Worm (Caenorhabditis elegans) whole organism, L3 larva: ENCODE data around the gene sel-12.

Experiments
- aly-2 ChIP-seq: fragments of 150-350 bp; optimal IDR thresholded peaks from 2 replicates; lab custom pipeline; 2014; ENCODE audit warnings: missing biosample characterization, missing genetic modification characterization
- ceh-16 ChIP-seq: sonication (generic microtip); optimal IDR thresholded peaks from 2 replicates; lab custom pipeline; 2017; ENCODE audit warnings: missing biosample characterization, missing genetic modification characterization
- ceh-28 ChIP-seq: fragments of 150-350 bp; optimal IDR thresholded peaks from 2 replicates; lab custom pipeline; 2014; ENCODE audit warnings: missing biosample characterization, missing genetic modification reagents, missing genetic modification characterization
- ceh-82 ChIP-seq: fragments of 150-350 bp; optimal IDR thresholded peaks from 2 replicates; lab custom pipeline; 2014; ENCODE audit warnings: missing biosample characterization, missing genetic modification characterization
- ceh-9 ChIP-seq: sonication (generic microtip); optimal IDR thresholded peaks from 2 replicates; lab custom pipeline; 2018; ENCODE audit warnings: missing biosample characterization, missing genetic modification characterization
- daf-12 ChIP-seq: fragments of 150-350 bp; optimal IDR thresholded peaks from 2 replicates; lab custom pipeline; 2014; ENCODE audit warnings: missing biosample characterization, missing genetic modification reagents, missing genetic modification characterization
- egl-27 ChIP-seq: sonication (generic microtip); optimal IDR thresholded peaks from 4 replicates; lab custom pipeline; 2017; ENCODE audit warnings: missing biosample characterization, missing genetic modification reagents, missing genetic modification characterization
- egl-5 ChIP-seq: fragments of 150-350 bp; optimal IDR thresholded peaks from 2 replicates; lab custom pipeline; 2017; ENCODE audit warnings: missing biosample characterization, missing genetic modification reagents, missing genetic modification characterization, inconsistent platforms
- elt-1 ChIP-seq: fragments of 150-350 bp; optimal IDR thresholded peaks from 2 replicates; lab custom pipeline; 2014; ENCODE audit warnings: missing biosample characterization, missing genetic modification characterization
- elt-2 ChIP-seq: sonication (generic microtip); optimal IDR thresholded peaks from 2 replicates; lab custom pipeline; 2016; ENCODE audit warnings: missing genetic modification reagents, mild to moderate bottlenecking, missing genetic modification characterization, missing compliant biosample characterization
- fkh-10 ChIP-seq: sonication (generic microtip); optimal IDR thresholded peaks from 2 replicates; lab custom pipeline; 2017; ENCODE audit warnings: missing biosample characterization, missing genetic modification reagents, missing genetic modification characterization
- fos-1 ChIP-seq: fragments of 150-350 bp; optimal IDR thresholded peaks from 2 replicates; lab custom pipeline; 2014; ENCODE audit warnings: missing biosample characterization, missing genetic modification characterization
- hmg-11 ChIP-seq: sonication (generic microtip); optimal IDR thresholded peaks from 2 replicates; lab custom pipeline; 2016; ENCODE audit warnings: missing genetic modification characterization, missing compliant biosample characterization
- jun-1 ChIP-seq: fragments of 150-350 bp; optimal IDR thresholded peaks from 2 replicates; lab custom pipeline; 2014; ENCODE audit warnings: missing biosample characterization, missing genetic modification reagents, missing genetic modification characterization
- lin-15B ChIP-seq: fragments of 150-350 bp; optimal IDR thresholded peaks from 2 replicates; lab custom pipeline; 2014; ENCODE audit warnings: missing biosample characterization, missing genetic modification characterization
- lin-39 ChIP-seq: fragments of 150-350 bp; optimal IDR thresholded peaks from 2 replicates; lab custom pipeline; 2018; ENCODE audit warnings: missing biosample characterization, missing genetic modification reagents, missing genetic modification characterization
- lsy-12 ChIP-seq: sonication (generic microtip); optimal IDR thresholded peaks from 2 replicates; lab custom pipeline; 2016; ENCODE audit warnings: mild to moderate bottlenecking, missing genetic modification characterization, missing compliant biosample characterization
- mdl-1 ChIP-seq: fragments of 150-350 bp; optimal IDR thresholded peaks from 2 replicates; lab custom pipeline; 2014; ENCODE audit warnings: missing biosample characterization, missing genetic modification characterization
- mml-1 ChIP-seq: fragments of 150-350 bp; sonication (generic microtip); optimal IDR thresholded peaks from 3 replicates; lab custom pipeline; 2014; ENCODE audit warnings: missing biosample characterization, missing genetic modification characterization
- nfya-1 ChIP-seq: sonication (generic microtip); optimal IDR thresholded peaks from 2 replicates; lab custom pipeline; 2017; ENCODE audit warnings: missing genetic modification characterization, mild to moderate bottlenecking, missing compliant biosample characterization, antibody characterized with exemption, moderate library complexity; ENCODE audit not compliant: insufficient read depth
- nhr-11 ChIP-seq: fragments of 150-350 bp; optimal IDR thresholded peaks from 2 replicates; lab custom pipeline; 2014; ENCODE audit warnings: missing biosample characterization, missing genetic modification characterization
- nhr-12 ChIP-seq: fragments of 150-350 bp; optimal IDR thresholded peaks from 2 replicates; lab custom pipeline; 2014; ENCODE audit warnings: missing biosample characterization, missing genetic modification characterization
- nhr-237 ChIP-seq: fragments of 150-350 bp; optimal IDR thresholded peaks from 2 replicates; lab custom pipeline; 2014; ENCODE audit warnings: missing biosample characterization, missing genetic modification characterization
- nhr-25 ChIP-seq: sonication (generic microtip); optimal IDR thresholded peaks from 2 replicates; lab custom pipeline; 2017; ENCODE audit warnings: missing biosample characterization, missing genetic modification characterization
- nhr-28 ChIP-seq: fragments of 150-350 bp; optimal IDR thresholded peaks from 2 replicates; lab custom pipeline; 2014; ENCODE audit warnings: missing biosample characterization, missing genetic modification characterization
- nhr-43 ChIP-seq: sonication (generic microtip); optimal IDR thresholded peaks from 2 replicates; lab custom pipeline; 2016; ENCODE audit warnings: mild to moderate bottlenecking, missing genetic modification characterization, missing compliant biosample characterization; ENCODE audit not compliant: poor library complexity, severe bottlenecking
- nhr-67 ChIP-seq: fragments of 150-350 bp; optimal IDR thresholded peaks from 2 replicates; lab custom pipeline; 2014; ENCODE audit warnings: missing biosample characterization, missing genetic modification characterization
- pqm-1 ChIP-seq: fragments of 150-350 bp; optimal IDR thresholded peaks from 2 replicates; lab custom pipeline; 2017; ENCODE audit warnings: missing biosample characterization, missing genetic modification characterization, inconsistent platforms
- sea-2 ChIP-seq: fragments of 150-350 bp; sonication (generic microtip); optimal IDR thresholded peaks from 4 replicates; lab custom pipeline; 2014; ENCODE audit warnings: missing biosample characterization, missing genetic modification reagents, missing genetic modification characterization
- skn-1 ChIP-seq: fragments of 150-350 bp; optimal IDR thresholded peaks from 2 replicates; lab custom pipeline; 2014; ENCODE audit warnings: missing biosample characterization, missing genetic modification characterization
- snpc-4 ChIP-seq: fragments of 150-350 bp; optimal IDR thresholded peaks from 2 replicates; lab custom pipeline; 2014; ENCODE audit warnings: missing biosample characterization, missing genetic modification characterization
- tbx-2 ChIP-seq: sonication (generic microtip); optimal IDR thresholded peaks from 2 replicates; lab custom pipeline; 2016; ENCODE audit warnings: mild to moderate bottlenecking, missing genetic modification characterization, missing compliant biosample characterization
- unc-39 ChIP-seq: sonication (generic microtip); optimal IDR thresholded peaks from 4 replicates; lab custom pipeline; 2017; ENCODE audit warnings: missing biosample characterization, missing genetic modification characterization
- unc-62 ChIP-seq: fragments of 150-350 bp; sonication (generic microtip); optimal IDR thresholded peaks from 4 replicates; lab custom pipeline; 2014; ENCODE audit warnings: missing biosample characterization, missing genetic modification reagents, missing genetic modification characterization
- ztf-4 ChIP-seq: fragments of 150-350 bp; optimal IDR thresholded peaks from 2 replicates; lab custom pipeline; 2014; ENCODE audit warnings: missing biosample characterization, missing genetic modification characterization

sel-12 gene

DNA sequence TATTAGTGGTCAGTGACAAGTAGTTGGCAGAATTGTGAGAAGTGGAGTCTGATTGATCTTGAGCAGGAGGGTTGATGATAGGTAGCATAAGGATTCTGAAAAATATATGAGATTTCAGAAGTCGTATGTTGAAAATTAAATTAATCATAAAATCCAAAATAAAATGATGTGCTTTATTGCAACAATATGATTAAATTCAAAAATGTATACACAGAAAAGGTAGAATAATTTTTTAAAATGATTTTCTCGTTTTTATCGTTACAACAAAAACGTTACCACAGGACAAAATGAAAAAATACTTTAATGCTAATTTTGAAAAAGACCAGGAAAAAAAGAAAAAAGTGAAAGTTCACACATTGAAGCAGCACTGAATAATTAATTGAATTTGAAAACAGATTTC, 13.2 kb upstream of the sel-12 start, which contains the start of gene ZC13.10:
TSS of gene ZC13.10 (minus strand) at position 101 of the 400 bp plus-strand sequence.
- TF ChIP-seq mml-1 (tag; lab: Kevin White, UChicago) (no peak), ceh-28 (tag; lab: Kevin White, UChicago) (no peak), lsy-12 (tag; lab: Kevin White, UChicago) (no peak), lin-15B (tag; lab: Kevin White, UChicago) (no peak), lin-39 (tag; lab: Kevin White, UChicago) (no peak), ztf-4 (no peak), daf-12 (tag; lab: Kevin White, UChicago) (no peak), elt-1 (tag; lab: Kevin White, UChicago) (no peak), nhr-67 (tag; lab: Kevin White, UChicago) (no peak), nhr-12 (tag; lab: Kevin White, UChicago) (no peak), fkh-10 (no peak)

ce11 chrX:910337-910736, 5.3 kb upstream of the sel-12 start:
- TF ChIP-seq elt-2 (no peak), mdl-1 (no peak), nhr-11 (no peak), sea-2 (GFP tag; lab: Kevin White, UChicago) (no peak), ztf-4 (no peak), snpc-4 (no peak), egl-5 (tag; lab: Kevin White, UChicago) (no peak), egl-27 (tag; lab: Kevin White, UChicago) (no peak), nfya-1 (tag; lab: Kevin White, UChicago) (no peak), ceh-16 (tag; lab: Kevin White, UChicago) (no peak), hmg-11 (peak; percentile 20), aly-2 (no peak), fkh-10 (peak; percentile 24)

DNA sequence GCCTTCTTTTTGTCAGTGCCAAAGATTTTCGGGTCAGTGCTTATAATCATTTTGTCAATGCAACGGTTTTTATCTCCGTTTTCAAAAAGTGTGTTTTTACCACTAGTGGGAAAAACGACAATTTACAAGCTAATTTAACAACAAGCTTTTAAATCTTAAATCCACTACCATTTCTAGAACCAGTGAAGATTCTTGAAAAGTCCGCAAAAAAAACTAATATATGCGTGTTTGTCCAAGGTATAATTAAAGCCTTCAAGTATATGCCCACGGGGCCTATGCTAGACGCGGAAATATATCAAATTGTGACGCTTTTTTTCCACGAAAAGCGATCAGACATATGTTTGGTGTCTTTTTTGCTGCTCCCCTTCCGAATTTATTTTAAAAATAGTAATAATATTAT, 3.1 kb upstream of the sel-12 start:
- no peak for TF ChIP-seq tbx-2 (tag; lab: Kevin White, UChicago)
- no peak for TF ChIP-seq nhr-12 (tag; lab: Kevin White, UChicago)
- TF ChIP-seq nhr-25 (tag; lab: Kevin White, UChicago) = no peak
- no peak for TF ChIP-seq ceh-9 (tag; lab: Kevin White, UChicago)
- TF ChIP-seq ceh-16 (tag; lab: Kevin White, UChicago) = no peak
- no peak for TF ChIP-seq hmg-11

ce11 chrX:912990-913389, 2.7 kb upstream of the sel-12 start, which contains the start of gene F35H12.6:
Gene F35H12.6 (plus strand): TSS chrX:913290.
- no peak for TF ChIP-seq jun-1 (tag; lab: Kevin White, UChicago)

DNA sequence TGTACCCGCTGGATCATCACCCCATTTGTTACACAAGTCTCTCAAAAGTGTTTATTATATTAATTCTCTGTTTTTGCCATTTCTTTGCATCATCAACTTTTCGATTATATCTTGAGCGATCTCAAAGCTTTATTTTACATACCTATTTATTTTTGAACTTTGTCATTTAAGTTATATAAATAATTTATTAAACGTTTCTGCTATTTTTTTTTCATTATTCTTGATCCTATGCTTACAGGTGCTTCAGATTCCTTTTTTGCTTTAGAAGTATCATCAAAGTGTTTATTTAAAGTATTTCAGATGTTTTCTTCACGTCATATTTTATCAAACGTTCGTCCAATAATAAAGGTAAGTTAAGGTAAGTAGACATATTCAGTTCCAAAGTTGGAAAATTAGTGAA, 2.4 kb downstream of the sel-12 start, which contains the start of gene F35H12.5:
TSS of gene F35H12.5 (plus strand) at position 301 of the 400 bp plus-strand sequence.
- TF ChIP-seq daf-12 (tag; lab: Kevin White, UChicago) (no peak), ceh-9 (tag; lab: Kevin White, UChicago) (no peak), sea-2 (GFP tag; lab: Kevin White, UChicago) (no peak), lin-15B (tag; lab: Kevin White, UChicago) (no peak), nhr-237 (tag; lab: Kevin White, UChicago) (no peak), nhr-43 (tag; lab: Kevin White, UChicago) (no peak), nfya-1 (tag; lab: Kevin White, UChicago) (no peak), egl-5 (tag; lab: Kevin White, UChicago) (no peak), skn-1 (tag; lab: Kevin White, UChicago) (no peak), unc-62 (GFP tag; lab: Kevin White, UChicago) (no peak), nhr-28 (tag; lab: Kevin White, UChicago) (no peak), ceh-82 (no peak), ceh-28 (tag; lab: Kevin White, UChicago) (no peak), ceh-16 (tag; lab: Kevin White, UChicago) (no peak), unc-39 (no peak), pqm-1 (tag; lab: Kevin White, UChicago) (no peak), fos-1 (tag; lab: Kevin White, UChicago) (no peak), mml-1 (tag; lab: Kevin White, UChicago) (no peak), ztf-4 (no peak), jun-1 (tag; lab: Kevin White, UChicago) (no peak)
